Worm (Caenorhabditis elegans): ENCODE data around the gene ergo-1.

ergo-1 gene

ce11 chrV:1003826-1004225 lies 4.8 kb upstream of the ergo-1 start (continued):
- peak; percentile 34 for TF ChIP-seq nfya-1 (tag; optimal IDR thresholded peaks at IDR 0.05)
- no peak for TF ChIP-seq hlh-30 (tag; optimal IDR thresholded peaks at IDR 0.05; ENCODE audit: insufficient read depth)
- TF ChIP-seq elt-2 (tag; optimal IDR thresholded peaks at IDR 0.05) = peak; percentile 96
- peak; percentile 99 for TF ChIP-seq ceh-2 (tag; optimal IDR thresholded peaks at IDR 0.05)
- peak; percentile 99 for TF ChIP-seq tbx-7 (tag; optimal IDR thresholded peaks at IDR 0.05)
- peak; percentile 37 for TF ChIP-seq unc-55 (GFP tag; optimal IDR thresholded peaks at IDR 0.05)
- TF ChIP-seq K09A11.1 (tag; optimal IDR thresholded peaks at IDR 0.05; ENCODE audit: insufficient read depth) = no peak
- peak; percentile 90 for TF ChIP-seq ceh-34 (tag; optimal IDR thresholded peaks at IDR 0.05)
- TF ChIP-seq ceh-19 (GFP tag; optimal IDR thresholded peaks at IDR 0.05) = peak; percentile 80
- TF ChIP-seq unc-86 (tag; optimal IDR thresholded peaks at IDR 0.05) = peak; percentile 89
- no peak for TF ChIP-seq dve-1 (tag; optimal IDR thresholded peaks at IDR 0.05)
- TF ChIP-seq unc-42 (tag; optimal IDR thresholded peaks at IDR 0.05) = peak; percentile 73

DNA sequence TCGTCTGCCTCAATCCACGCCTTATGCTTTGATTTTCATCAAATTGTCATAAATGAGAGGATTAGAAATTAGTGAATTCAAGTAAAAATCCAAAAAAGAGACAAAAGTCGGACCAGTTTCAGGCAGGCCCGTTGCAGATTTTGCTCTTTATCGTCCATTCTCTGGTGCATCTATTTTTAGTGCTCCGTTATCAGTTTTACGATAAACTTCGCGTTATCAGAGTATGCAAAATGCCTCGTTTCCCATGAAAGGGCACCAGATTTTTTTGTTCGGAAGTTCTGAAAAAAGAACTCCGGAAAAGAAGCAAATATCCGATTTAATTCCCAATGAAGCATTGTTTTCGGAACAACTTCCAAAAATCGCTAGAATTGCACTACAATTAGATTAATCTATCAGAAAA lies 2.7 kb upstream of the ergo-1 start:
- no peak for TF ChIP-seq dve-1 (tag; optimal IDR thresholded peaks at IDR 0.05)
- TF ChIP-seq elt-2 (tag; optimal IDR thresholded peaks at IDR 0.05) = peak; percentile 89

- no peak for TF ChIP-seq hlh-8 (tag; optimal IDR thresholded peaks at IDR 0.05)
- TF ChIP-seq ceh-48 (tag; optimal IDR thresholded peaks at IDR 0.05) = no peak
- no peak for TF ChIP-seq gmeb-2 (tag; optimal IDR thresholded peaks at IDR 0.05)
- no peak for TF ChIP-seq mec-3 (tag; optimal IDR thresholded peaks at IDR 0.05; ENCODE audit: borderline replicate concordance)
- no peak for TF ChIP-seq sox-4 (tag; optimal IDR thresholded peaks at IDR 0.05)
- TF ChIP-seq pqm-1 (tag; optimal IDR thresholded peaks at IDR 0.05) = no peak
- no peak for TF ChIP-seq pha-2 (tag; optimal IDR thresholded peaks at IDR 0.05)
- no peak for TF ChIP-seq ceh-9 (tag; optimal IDR thresholded peaks at IDR 0.05)
- TF ChIP-seq ttx-3 (tag; optimal IDR thresholded peaks at IDR 0.05) = no peak
- TF ChIP-seq unc-3 (GFP tag; conservative IDR thresholded peaks at IDR 0.05) = no peak
- no peak for TF ChIP-seq unc-3 (tag; optimal IDR thresholded peaks at IDR 0.05)
- no peak for TF ChIP-seq ceh-34 (tag; optimal IDR thresholded peaks at IDR 0.05)
- TF ChIP-seq lin-11 (tag; optimal IDR thresholded peaks at IDR 0.05) = no peak
- TF ChIP-seq hlh-6 (tag; optimal IDR thresholded peaks at IDR 0.05) = no peak
- TF ChIP-seq ceh-14 (tag; optimal IDR thresholded peaks at IDR 0.05) = no peak
- no peak for TF ChIP-seq sdc-2 (tag; optimal IDR thresholded peaks at IDR 0.05)
- no peak for TF ChIP-seq ceh-18 (tag; optimal IDR thresholded peaks at IDR 0.05)
- no peak for TF ChIP-seq ceh-19 (GFP tag; optimal IDR thresholded peaks at IDR 0.05)
These were observed 434 bp downstream of the ergo-1 start for ce11 chrV:1009037-1009436.

DNA sequence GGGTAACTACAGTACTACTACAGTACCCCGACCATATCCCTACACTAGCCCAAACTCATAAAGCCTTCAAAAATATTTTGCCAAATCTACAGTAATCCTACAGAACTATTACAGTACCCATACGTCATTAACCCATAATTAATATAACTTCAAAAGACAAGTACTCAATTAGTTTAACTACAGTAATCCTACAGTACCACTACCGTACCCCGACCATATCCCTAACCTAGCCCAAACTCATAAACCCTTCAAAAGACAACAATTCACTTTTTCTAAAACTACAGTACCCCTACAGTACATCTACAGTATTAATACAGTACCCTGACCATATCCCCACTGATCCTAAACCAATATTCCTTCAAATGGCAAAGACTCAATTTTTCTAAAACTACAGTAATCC lies 5.0 kb downstream of the ergo-1 start:
- TF ChIP-seq pros-1 (tag; optimal IDR thresholded peaks at IDR 0.05) (no peak), ets-4 (tag; optimal IDR thresholded peaks at IDR 0.05) (no peak), che-1 (tag; optimal IDR thresholded peaks at IDR 0.05) (no peak), pqm-1 (tag; optimal IDR thresholded peaks at IDR 0.05) (no peak), tbx-7 (tag; optimal IDR thresholded peaks at IDR 0.05) (no peak), hlh-6 (tag; optimal IDR thresholded peaks at IDR 0.05) (no peak)

DNA sequence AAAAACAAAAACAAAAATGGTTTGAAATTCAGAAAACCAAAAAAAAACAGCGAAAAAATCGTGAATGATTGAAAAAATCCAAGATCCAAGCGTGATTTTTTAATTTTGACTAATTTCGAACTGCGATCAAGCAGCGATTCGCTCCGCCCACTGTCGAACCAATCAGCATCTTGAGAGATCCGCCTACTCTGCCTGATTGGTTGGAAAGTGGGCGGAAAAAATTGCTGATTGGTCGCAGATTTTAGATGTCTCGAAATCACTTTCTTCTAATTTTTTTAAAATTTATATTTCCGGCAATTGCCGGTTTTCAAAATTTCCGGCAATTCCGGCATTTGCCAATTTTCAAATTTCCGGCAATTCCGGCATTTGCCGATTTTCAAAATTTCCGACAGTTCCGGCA lies 6.6 kb downstream of the ergo-1 start:
- peak; percentile 93 for TF ChIP-seq nfya-1 (tag; optimal IDR thresholded peaks at IDR 0.05)
- TF ChIP-seq ceh-18 (tag; optimal IDR thresholded peaks at IDR 0.05) = no peak

DNA sequence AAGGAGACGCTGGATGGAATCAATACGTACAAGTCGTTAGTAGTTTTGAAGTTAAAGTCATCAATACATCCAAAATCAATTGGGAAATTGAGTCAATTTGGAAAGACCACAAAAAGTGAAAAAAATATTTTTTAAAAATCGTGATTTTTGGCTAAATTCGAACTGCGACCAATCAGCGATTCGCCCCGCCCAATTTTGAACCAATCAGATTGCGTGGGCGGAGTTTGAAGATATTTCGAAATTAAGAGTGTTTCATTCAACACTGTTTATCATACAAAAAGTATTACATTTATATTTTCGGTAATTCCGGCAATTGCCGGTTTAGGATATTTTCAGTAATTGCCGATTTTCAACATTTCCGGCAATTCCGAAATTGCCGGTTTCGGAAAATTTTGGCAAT lies 8.6 kb downstream of the ergo-1 start:
- TF ChIP-seq pqm-1 (tag; optimal IDR thresholded peaks at IDR 0.05) (no peak), nfya-1 (tag; optimal IDR thresholded peaks at IDR 0.05) (peak; percentile 76), fkh-6 (tag; optimal IDR thresholded peaks at IDR 0.05) (no peak), fax-1 (tag; optimal IDR thresholded peaks at IDR 0.05) (no peak), elt-2 (tag; optimal IDR thresholded peaks at IDR 0.05) (no peak), ceh-31 (tag; optimal IDR thresholded peaks at IDR 0.05) (no peak)

All from whole organism, late embryonic.